Worm (Caenorhabditis elegans) whole organism, L1 larva: ENCODE results near the gene ZK666.11.
A peak's percentile ranks its signal among the peaks of the same experiment; 100 is the strongest.

Experiments
- C16A3.4 ChIP-seq: fragments of 150-350 bp; optimal IDR thresholded peaks from 2 replicates; lab custom pipeline; 2014; ENCODE audit warnings: missing biosample characterization, missing genetic modification characterization
- C34B4.2 ChIP-seq: sonication (generic microtip); optimal IDR thresholded peaks from 2 replicates; lab custom pipeline; 2017; ENCODE audit warnings: mild to moderate bottlenecking, missing genetic modification characterization, missing compliant biosample characterization
- F16B12.6 ChIP-seq: fragments of 150-350 bp; optimal IDR thresholded peaks from 2 replicates; lab custom pipeline; 2014; ENCODE audit warnings: missing biosample characterization, missing genetic modification characterization
- aly-2 ChIP-seq: fragments of 150-350 bp; optimal IDR thresholded peaks from 2 replicates; lab custom pipeline; 2014; ENCODE audit warnings: missing biosample characterization, missing genetic modification characterization
- blmp-1 ChIP-seq: fragments of 150-350 bp; optimal IDR thresholded peaks from 2 replicates; lab custom pipeline; 2014; ENCODE audit warnings: missing biosample characterization, missing genetic modification characterization
- ceh-90 ChIP-seq: sonication (generic microtip); optimal IDR thresholded peaks from 2 replicates; lab custom pipeline; 2016; ENCODE audit warnings: missing genetic modification characterization, missing compliant biosample characterization
- ces-1 ChIP-seq: fragments of 150-350 bp; optimal IDR thresholded peaks from 2 replicates; lab custom pipeline; 2014; ENCODE audit warnings: missing biosample characterization, missing genetic modification reagents, missing genetic modification characterization
- dsc-1 ChIP-seq: sonication (generic microtip); optimal IDR thresholded peaks from 2 replicates; lab custom pipeline; 2016; ENCODE audit warnings: mild to moderate bottlenecking, missing genetic modification characterization, missing compliant biosample characterization
- efl-1 ChIP-seq, 4 experiments: fragments of 150-350 bp; optimal IDR thresholded peaks in 3 of 4; peaks in 1 of 4; 1 replicate in 1 of 4; 2 replicates in 3 of 4; lab custom pipeline; 2014; ENCODE audit warnings: missing biosample characterization in 2 of 4, missing genetic modification characterization in 2 of 4, missing genetic modification reagents in 2 of 4
- egl-27 ChIP-seq, 2 experiments: fragments of 150-350 bp in 1 of 2; sonication (generic microtip); optimal IDR thresholded peaks; 3 replicates each; lab custom pipeline; 2017 to 2018; ENCODE audit warnings: missing biosample characterization in 2 of 2, missing genetic modification characterization in 2 of 2, missing genetic modification reagents in 2 of 2
- fkh-10 ChIP-seq: sonication (generic microtip); optimal IDR thresholded peaks from 2 replicates; lab custom pipeline; 2017; ENCODE audit warnings: missing biosample characterization, missing genetic modification reagents, missing genetic modification characterization
- fkh-4 ChIP-seq: sonication (generic microtip); optimal IDR thresholded peaks from 2 replicates; lab custom pipeline; 2016; ENCODE audit warnings: missing compliant biosample characterization, missing genetic modification characterization, borderline replicate concordance
- fkh-8 ChIP-seq: sonication (generic microtip); optimal IDR thresholded peaks from 2 replicates; lab custom pipeline; 2016; ENCODE audit warnings: mild to moderate bottlenecking, missing genetic modification characterization, missing compliant biosample characterization
- grh-1 ChIP-seq: fragments of 200-800 bp; sonication (Bioruptor generic); IDR thresholded peaks from 2 replicates; pipeline ENCODE4 v1.3.6; 2022; ENCODE audit warnings: missing genetic modification reagents, missing genetic modification characterization, missing compliant biosample characterization
- hlh-4 ChIP-seq: sonication (generic microtip); optimal IDR thresholded peaks from 2 replicates; lab custom pipeline; 2016; ENCODE audit warnings: mild to moderate bottlenecking, missing genetic modification characterization, missing compliant biosample characterization
- irx-1 ChIP-seq: sonication (generic microtip); optimal IDR thresholded peaks from 2 replicates; lab custom pipeline; 2016; ENCODE audit warnings: missing genetic modification characterization, missing compliant biosample characterization
- lin-14 ChIP-seq: fragments of 200-800 bp; sonication (Bioruptor generic); optimal IDR thresholded peaks from 2 replicates; lab custom pipeline; 2018; ENCODE audit warnings: mild to moderate bottlenecking, missing genetic modification characterization, moderate library complexity, missing compliant biosample characterization
- lin-35 ChIP-seq, 2 experiments: fragments of 150-350 bp; optimal IDR thresholded peaks; 2 replicates each; lab custom pipeline; 2014; ENCODE audit warnings: missing biosample characterization in 2 of 2, missing genetic modification characterization in 2 of 2, missing genetic modification reagents in 2 of 2
- mef-2 ChIP-seq: fragments of 150-350 bp; optimal IDR thresholded peaks from 2 replicates; lab custom pipeline; 2014; ENCODE audit warnings: missing biosample characterization, missing genetic modification characterization
- mep-1 ChIP-seq: fragments of 150-350 bp; optimal IDR thresholded peaks from 2 replicates; lab custom pipeline; 2014; ENCODE audit warnings: missing biosample characterization, missing genetic modification characterization
- nhr-11 ChIP-seq: fragments of 150-350 bp; optimal IDR thresholded peaks from 2 replicates; lab custom pipeline; 2014; ENCODE audit warnings: missing biosample characterization, missing genetic modification characterization
- nhr-12 ChIP-seq: sonication (generic microtip); optimal IDR thresholded peaks from 2 replicates; lab custom pipeline; 2017; ENCODE audit warnings: missing biosample characterization, missing genetic modification characterization
- nhr-20 ChIP-seq: sonication (generic microtip); optimal IDR thresholded peaks from 2 replicates; lab custom pipeline; 2016; ENCODE audit warnings: mild to moderate bottlenecking, missing genetic modification characterization, missing compliant biosample characterization
- nhr-28 ChIP-seq: fragments of 150-350 bp; optimal IDR thresholded peaks from 2 replicates; lab custom pipeline; 2014; ENCODE audit warnings: missing biosample characterization, missing genetic modification characterization
- nhr-47 ChIP-seq: sonication (generic microtip); optimal IDR thresholded peaks from 2 replicates; lab custom pipeline; 2016; ENCODE audit warnings: mild to moderate bottlenecking, missing genetic modification characterization, moderate library complexity, missing compliant biosample characterization
- nhr-77 ChIP-seq: fragments of 150-350 bp; optimal IDR thresholded peaks from 2 replicates; lab custom pipeline; 2014; ENCODE audit warnings: missing biosample characterization, missing genetic modification characterization
- nhr-84 ChIP-seq: sonication (generic microtip); optimal IDR thresholded peaks from 2 replicates; lab custom pipeline; 2017; ENCODE audit warnings: missing biosample characterization, missing genetic modification characterization
- nhr-85 ChIP-seq: sonication (generic microtip); peaks from one replicate; lab custom pipeline; 2016; ENCODE audit warnings: missing genetic modification characterization, inconsistent platforms, missing compliant biosample characterization
- nhr-90 ChIP-seq: sonication (generic microtip); optimal IDR thresholded peaks from 2 replicates; lab custom pipeline; 2016; ENCODE audit warnings: mild to moderate bottlenecking, missing genetic modification characterization, missing compliant biosample characterization; ENCODE audit not compliant: poor library complexity
- pag-3 ChIP-seq: sonication (generic microtip); optimal IDR thresholded peaks from 2 replicates; lab custom pipeline; 2017; ENCODE audit warnings: missing genetic modification characterization, mild to moderate bottlenecking, missing compliant biosample characterization, antibody characterized with exemption, borderline replicate concordance; ENCODE audit not compliant: insufficient read depth
- pax-3 ChIP-seq: fragments of 200-800 bp; sonication (Bioruptor generic); optimal IDR thresholded peaks from 2 replicates; lab custom pipeline; 2018; ENCODE audit warnings: mild to moderate bottlenecking, missing genetic modification characterization, moderate library complexity, missing compliant biosample characterization
- rnt-1 ChIP-seq: sonication (generic microtip); optimal IDR thresholded peaks from 2 replicates; lab custom pipeline; 2016; ENCODE audit warnings: mild to moderate bottlenecking, missing genetic modification characterization, moderate library complexity, missing compliant biosample characterization
- snu-23 ChIP-seq: sonication (generic microtip); optimal IDR thresholded peaks from 2 replicates; lab custom pipeline; 2016; ENCODE audit warnings: missing genetic modification characterization, missing compliant biosample characterization
- sox-4 ChIP-seq: sonication (generic microtip); optimal IDR thresholded peaks from 2 replicates; lab custom pipeline; 2016; ENCODE audit warnings: missing genetic modification characterization, missing compliant biosample characterization
- swsn-7 ChIP-seq: sonication (generic microtip); optimal IDR thresholded peaks from 2 replicates; lab custom pipeline; 2016; ENCODE audit warnings: missing genetic modification characterization, missing compliant biosample characterization
- unc-30 ChIP-seq: sonication (generic microtip); optimal IDR thresholded peaks from 2 replicates; lab custom pipeline; 2017; ENCODE audit warnings: missing biosample characterization, missing genetic modification characterization
- vab-15 ChIP-seq: sonication (generic microtip); optimal IDR thresholded peaks from 2 replicates; lab custom pipeline; 2017; ENCODE audit warnings: missing genotype, mild to moderate bottlenecking, missing genetic modification characterization, missing compliant biosample characterization
- xbp-1 ChIP-seq: sonication (generic microtip); optimal IDR thresholded peaks from 2 replicates; lab custom pipeline; 2016; ENCODE audit warnings: missing genetic modification characterization, missing compliant biosample characterization
- zip-4 ChIP-seq: fragments of 200-800 bp; sonication (Bioruptor generic); optimal IDR thresholded peaks from 2 replicates; lab custom pipeline; 2018; ENCODE audit warnings: mild to moderate bottlenecking, missing genetic modification characterization, moderate library complexity, missing compliant biosample characterization
- ztf-4 ChIP-seq: fragments of 150-350 bp; optimal IDR thresholded peaks from 2 replicates; lab custom pipeline; 2014; ENCODE audit warnings: missing biosample characterization, missing genetic modification characterization

Gene ZK666.11

DNA sequence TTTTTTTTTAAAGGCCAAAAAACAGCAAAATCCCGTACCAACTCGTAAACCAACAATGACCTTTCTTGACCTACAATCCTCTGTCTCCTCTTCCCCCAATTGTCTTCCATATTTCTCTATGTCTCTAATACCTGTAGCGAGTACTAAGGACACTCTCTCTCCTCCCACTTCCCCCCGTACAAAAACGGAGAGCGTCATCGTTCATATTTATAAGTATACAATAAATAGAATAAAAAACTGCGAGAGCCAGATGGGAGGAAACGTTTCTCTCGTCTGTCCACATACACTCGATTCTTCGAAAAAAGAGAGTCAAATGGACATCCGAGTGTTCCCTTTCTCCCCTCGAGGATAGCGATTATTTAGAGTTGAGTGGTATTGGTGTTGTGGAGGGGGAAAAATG is 22.4 kb downstream of the ZK666.11 start (continued):
- TF ChIP-seq C16A3.4 (tag; lab: Kevin White, UChicago), result no peak
- peak; percentile 28 for TF ChIP-seq nhr-77 (tag; lab: Kevin White, UChicago)

ce11 chrII:10505949-10506348 is 23.6 kb downstream of the ZK666.11 start:
- no peak for TF ChIP-seq vab-15 (tag; lab: Kevin White, UChicago)
- peak; percentile 41 for TF ChIP-seq blmp-1
- TF ChIP-seq nhr-85 (tag; lab: Kevin White, UChicago), result peak; percentile 36
- peak; percentile 63 for TF ChIP-seq lin-14 (GFP tag; lab: Kevin White, UChicago)
- TF ChIP-seq snu-23 (GFP tag; lab: Kevin White, UChicago), result peak; percentile 34

- TF ChIP-seq vab-15 (tag; lab: Kevin White, UChicago), result no peak
- no peak for TF ChIP-seq fkh-8
- no peak for TF ChIP-seq dsc-1
- no peak for TF ChIP-seq ces-1
- TF ChIP-seq lin-35 (GFP tag; optimal IDR thresholded peaks at IDR 0.05; lab: Kevin White, UChicago), result no peak
- TF ChIP-seq unc-30 (tag; lab: Kevin White, UChicago), result no peak
- no peak for TF ChIP-seq ceh-90 (tag; lab: Kevin White, UChicago)
- TF ChIP-seq F16B12.6 (tag; lab: Kevin White, UChicago), result no peak
- no peak for TF ChIP-seq ztf-4
- no peak for TF ChIP-seq mep-1 (tag; lab: Kevin White, UChicago)
- no peak for TF ChIP-seq nhr-28 (tag; lab: Kevin White, UChicago)
These were observed 25.6 kb downstream of the ZK666.11 start for ce11 chrII:10507906-10508305.

- TF ChIP-seq vab-15 (tag; lab: Kevin White, UChicago) (no peak), efl-1 (optimal IDR thresholded peaks at IDR 0.05; lab: Kevin White, UChicago) (no peak), efl-1 (GFP tag; optimal IDR thresholded peaks at IDR 0.05 in 1 of 2; lab: Kevin White, UChicago) (peak in 1 of 2 experiments; percentile 52), egl-27 (tag; optimal IDR thresholded peaks at IDR 0.05; lab: Kevin White, UChicago) (no peak), swsn-7 (tag; lab: Kevin White, UChicago) (no peak)
- TF ChIP-seq, all 84 proteins: peak for 1
These were observed 27.4 kb downstream of the ZK666.11 start, which contains the start of gene F59B10.2 for ce11 chrII:10509746-10510145. Gene F59B10.2 (minus strand): TSS chrII:10509846.

DNA sequence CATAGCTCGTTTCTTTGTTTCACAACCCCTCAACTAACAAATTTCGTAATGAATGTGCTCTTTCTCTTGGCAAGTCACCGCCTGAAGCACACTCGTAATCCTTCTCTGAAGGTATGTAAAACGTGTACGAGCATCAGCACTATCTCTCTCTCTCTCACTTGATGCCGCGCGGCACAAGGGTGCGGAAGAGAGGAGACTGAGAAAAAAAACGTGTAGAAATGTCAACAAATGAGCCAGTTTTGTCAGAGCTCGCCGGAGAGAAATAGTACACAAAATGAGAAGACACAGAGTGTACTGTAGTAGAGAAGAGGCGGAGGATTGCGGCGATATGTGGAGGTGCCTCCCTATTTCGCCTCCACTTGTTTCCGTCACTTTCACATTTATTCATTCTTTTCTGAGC is 27.9 kb downstream of the ZK666.11 start, which contains the start of gene F59B10.3:
Gene F59B10.3, plus strand, starts transcription at position 301 of the 400 bp plus-strand sequence.
- TF ChIP-seq unc-30 (tag; lab: Kevin White, UChicago), result no peak
- TF ChIP-seq lin-35 (GFP tag; optimal IDR thresholded peaks at IDR 0.05; lab: Kevin White, UChicago), result no peak
- TF ChIP-seq fkh-8, result no peak
- TF ChIP-seq ztf-4, result no peak
- no peak for TF ChIP-seq xbp-1 (tag; lab: Kevin White, UChicago)
- TF ChIP-seq C34B4.2 (tag; lab: Kevin White, UChicago), result no peak
- TF ChIP-seq ces-1, result no peak
- TF ChIP-seq pag-3, result no peak
- TF ChIP-seq sox-4 (tag; lab: Kevin White, UChicago), result no peak
- TF ChIP-seq nhr-11 (tag; lab: Kevin White, UChicago), result no peak
- no peak for TF ChIP-seq egl-27 (tag; optimal IDR thresholded peaks at IDR 0.05; lab: Kevin White, UChicago)
- TF ChIP-seq hlh-4 (tag; lab: Kevin White, UChicago), result no peak

ce11 chrII:10513377-10513776 is 31.1 kb downstream of the ZK666.11 start:
- no peak for TF ChIP-seq blmp-1
- TF ChIP-seq fkh-4 (tag; lab: Kevin White, UChicago), result no peak
- TF ChIP-seq nhr-47 (tag; lab: Kevin White, UChicago), result no peak
- TF ChIP-seq fkh-10 (GFP tag; lab: Kevin White, UChicago), result no peak
- TF ChIP-seq pax-3 (tag; lab: Kevin White, UChicago), result no peak
- TF ChIP-seq grh-1 (GFP tag; lab: Robert Waterston, UW), result no peak
- TF ChIP-seq nhr-12, result no peak
- TF ChIP-seq zip-4 (GFP tag; lab: Kevin White, UChicago), result no peak
- no peak for TF ChIP-seq xbp-1 (tag; lab: Kevin White, UChicago)
- TF ChIP-seq mef-2 (tag; lab: Kevin White, UChicago), result no peak
- TF ChIP-seq ceh-90 (tag; lab: Kevin White, UChicago), result no peak
- no peak for TF ChIP-seq efl-1 (optimal IDR thresholded peaks at IDR 0.05; lab: Kevin White, UChicago)
- TF ChIP-seq efl-1 (GFP tag; optimal IDR thresholded peaks at IDR 0.05 in 1 of 2; lab: Kevin White, UChicago), result no peak
- no peak for TF ChIP-seq irx-1 (tag; lab: Kevin White, UChicago)
- no peak for TF ChIP-seq nhr-90 (tag; lab: Kevin White, UChicago)
- TF ChIP-seq rnt-1 (tag; lab: Kevin White, UChicago), result no peak
- TF ChIP-seq aly-2 (tag; lab: Kevin White, UChicago), result no peak
- no peak for TF ChIP-seq nhr-84 (tag; lab: Kevin White, UChicago)
- TF ChIP-seq fkh-8, result no peak
- no peak for TF ChIP-seq nhr-20 (tag; lab: Kevin White, UChicago)
- no peak for TF ChIP-seq lin-35 (GFP tag; optimal IDR thresholded peaks at IDR 0.05; lab: Kevin White, UChicago)
